Worm (Caenorhabditis elegans) whole organism, young adult: ENCODE results near the gene E02H4.5.
A peak's percentile ranks its signal among the peaks of the same experiment; 100 is the strongest.

Experiments
- B0019.2 ChIP-seq: fragments of 200-800 bp; sonication (Bioruptor generic); conservative IDR thresholded peaks from 2 replicates; pipeline ENCODE4 v1.3.6; 2022; ENCODE audit warnings: missing genetic modification reagents, missing genetic modification characterization, missing compliant biosample characterization
- B0035.1 ChIP-seq: sonication (generic microtip); optimal IDR thresholded peaks from 2 replicates; lab custom pipeline; 2016; ENCODE audit warnings: missing genetic modification characterization, mild to moderate bottlenecking, missing compliant biosample characterization, missing genotype, missing genetic modification reagents
- D2030.7 ChIP-seq: fragments of 200-800 bp; sonication (Bioruptor generic); IDR thresholded peaks from 2 replicates; pipeline ENCODE4 v1.3.6; 2022; ENCODE audit warnings: missing genetic modification reagents, missing genetic modification characterization, missing compliant biosample characterization
- F23B12.7 ChIP-seq: sonication (generic microtip); optimal IDR thresholded peaks from 2 replicates; lab custom pipeline; 2017; ENCODE audit warnings: missing genetic modification characterization, mild to moderate bottlenecking, missing compliant biosample characterization, antibody characterized with exemption, moderate library complexity; ENCODE audit not compliant: insufficient read depth
- F37B4.10 ChIP-seq: fragments of 200-800 bp; sonication (Bioruptor generic); IDR thresholded peaks from 2 replicates; pipeline ENCODE4 v1.3.6; 2022; ENCODE audit warnings: missing genetic modification characterization, missing compliant biosample characterization
- F39B2.1 ChIP-seq: fragments of 200-800 bp; sonication (Bioruptor generic); IDR thresholded peaks from 2 replicates; pipeline ENCODE4 v1.3.6; 2022; ENCODE audit warnings: missing genetic modification reagents, missing genetic modification characterization, missing compliant biosample characterization
- F52B5.7 ChIP-seq: sonication (generic microtip); optimal IDR thresholded peaks from 2 replicates; lab custom pipeline; 2016; ENCODE audit warnings: mild to moderate bottlenecking, missing genetic modification characterization, missing compliant biosample characterization
- F55B11.4 ChIP-seq: sonication (generic microtip); optimal IDR thresholded peaks from 2 replicates; lab custom pipeline; 2016; ENCODE audit warnings: missing compliant biosample characterization, missing genetic modification characterization, borderline replicate concordance; ENCODE audit not compliant: insufficient read depth
- T26A5.8 ChIP-seq: sonication (generic microtip); optimal IDR thresholded peaks from 2 replicates; lab custom pipeline; 2016; ENCODE audit warnings: missing genetic modification characterization, missing compliant biosample characterization
- Y53G8AR.9 ChIP-seq: fragments of 200-800 bp; sonication (Bioruptor generic); conservative IDR thresholded peaks from 2 replicates; pipeline ENCODE4 v1.3.6; 2022; ENCODE audit warnings: missing genetic modification reagents, missing genetic modification characterization, missing compliant biosample characterization
- Y56A3A.18 ChIP-seq: fragments of 200-800 bp; sonication (Bioruptor generic); IDR thresholded peaks from 2 replicates; pipeline ENCODE4 v1.3.6; 2022; ENCODE audit warnings: missing genetic modification reagents, missing genetic modification characterization, missing compliant biosample characterization
- Y67H2A.10 ChIP-seq: fragments of 200-800 bp; sonication (Bioruptor generic); conservative IDR thresholded peaks from 2 replicates; pipeline ENCODE4 v1.3.6; 2022; ENCODE audit warnings: missing genetic modification reagents, missing genetic modification characterization, missing compliant biosample characterization
- Y79H2A.3 ChIP-seq: fragments of 200-800 bp; sonication (Bioruptor generic); conservative IDR thresholded peaks from 2 replicates; pipeline ENCODE4 v1.3.6; 2022; ENCODE audit warnings: missing genetic modification reagents, missing genetic modification characterization, missing compliant biosample characterization
- akir-1 ChIP-seq: fragments of 200-800 bp; sonication (Bioruptor generic); optimal IDR thresholded peaks from 2 replicates; lab custom pipeline; 2018; ENCODE audit warnings: mild to moderate bottlenecking, missing genetic modification characterization, moderate library complexity, missing compliant biosample characterization
- ama-1 ChIP-seq, 3 experiments: fragments of 150-350 bp in 1 of 3; sonication (generic microtip) in 2 of 3; optimal IDR thresholded peaks; 2 replicates each; lab custom pipeline; 2014 to 2018; ENCODE audit warnings: missing biosample characterization in 2 of 3, missing genetic modification characterization in 2 of 3, missing genetic modification reagents in 2 of 3
- bed-2 ChIP-seq: fragments of 200-800 bp; sonication (Bioruptor generic); IDR thresholded peaks from 2 replicates; pipeline ENCODE4 v1.3.6; 2022; ENCODE audit warnings: missing genetic modification reagents, missing genetic modification characterization, missing compliant biosample characterization
- ccch-3 ChIP-seq: fragments of 200-800 bp; sonication (Bioruptor generic); optimal IDR thresholded peaks from 2 replicates; lab custom pipeline; 2018; ENCODE audit warnings: mild to moderate bottlenecking, missing genetic modification characterization, missing compliant biosample characterization
- cebp-2 ChIP-seq: fragments of 200-800 bp; sonication (Bioruptor generic); IDR thresholded peaks from 2 replicates; pipeline ENCODE4 v1.3.6; 2022; ENCODE audit warnings: missing genetic modification characterization, missing compliant biosample characterization
- ceh-27 ChIP-seq: fragments of 200-800 bp; sonication (Bioruptor generic); optimal IDR thresholded peaks from 2 replicates; lab custom pipeline; 2018; ENCODE audit warnings: mild to moderate bottlenecking, missing genetic modification characterization, moderate library complexity, missing compliant biosample characterization
- ceh-40 ChIP-seq: fragments of 200-800 bp; sonication (Bioruptor generic); IDR thresholded peaks from 2 replicates; pipeline ENCODE4 v1.3.6; 2022; ENCODE audit warnings: missing genetic modification characterization, missing compliant biosample characterization
- ceh-79 ChIP-seq: sonication (generic microtip); optimal IDR thresholded peaks from 2 replicates; lab custom pipeline; 2017; ENCODE audit warnings: mild to moderate bottlenecking, missing genetic modification characterization, missing compliant biosample characterization
- dpff-1 ChIP-seq: sonication (generic microtip); optimal IDR thresholded peaks from 2 replicates; lab custom pipeline; 2017; ENCODE audit warnings: mild to moderate bottlenecking, missing genetic modification characterization, missing compliant biosample characterization
- dpl-1 ChIP-seq: fragments of 150-350 bp; optimal IDR thresholded peaks from 2 replicates; lab custom pipeline; 2014; ENCODE audit warnings: missing biosample characterization, missing genetic modification reagents, missing genetic modification characterization
- egl-18 ChIP-seq: fragments of 200-800 bp; sonication (Bioruptor generic); IDR thresholded peaks from 2 replicates; pipeline ENCODE4 v1.3.6; 2022; ENCODE audit warnings: missing genetic modification reagents, missing genetic modification characterization, missing compliant biosample characterization
- egl-44 ChIP-seq: fragments of 200-800 bp; sonication (Bioruptor generic); IDR thresholded peaks from 2 replicates; pipeline ENCODE4 v1.3.6; 2022; ENCODE audit warnings: missing genetic modification reagents, missing genetic modification characterization, missing compliant biosample characterization
- fkh-3 ChIP-seq: sonication (generic microtip); optimal IDR thresholded peaks from 2 replicates; lab custom pipeline; 2016; ENCODE audit warnings: mild to moderate bottlenecking, missing genetic modification characterization, missing compliant biosample characterization
- him-1 ChIP-seq: sonication (generic microtip); optimal IDR thresholded peaks from 2 replicates; lab custom pipeline; 2016; ENCODE audit warnings: missing genotype, missing genetic modification reagents, missing genetic modification characterization, missing compliant biosample characterization
- hlh-12 ChIP-seq: sonication (generic microtip); optimal IDR thresholded peaks from 2 replicates; lab custom pipeline; 2016; ENCODE audit warnings: missing genetic modification characterization, missing compliant biosample characterization
- hlh-26 ChIP-seq: fragments of 200-800 bp; sonication (Bioruptor generic); conservative IDR thresholded peaks from 2 replicates; pipeline ENCODE4 v1.3.6; 2022; ENCODE audit warnings: missing genetic modification reagents, missing genetic modification characterization, missing compliant biosample characterization
- lag-1 ChIP-seq: fragments of 200-800 bp; sonication (Bioruptor generic); IDR thresholded peaks from 2 replicates; pipeline ENCODE4 v1.3.6; 2022; ENCODE audit warnings: missing genetic modification reagents, missing genetic modification characterization, missing compliant biosample characterization
- lin-26 ChIP-seq: fragments of 200-800 bp; sonication (Bioruptor generic); IDR thresholded peaks from 2 replicates; pipeline ENCODE4 v1.3.6; 2022; ENCODE audit warnings: missing genetic modification reagents, missing genetic modification characterization, missing compliant biosample characterization
- lir-1 ChIP-seq: fragments of 200-800 bp; sonication (Bioruptor generic); conservative IDR thresholded peaks from 2 replicates; pipeline ENCODE4 v1.3.6; 2022; ENCODE audit warnings: missing genetic modification reagents, missing genetic modification characterization, missing compliant biosample characterization
- lsl-1 ChIP-seq: fragments of 200-800 bp; sonication (Bioruptor generic); optimal IDR thresholded peaks from 2 replicates; lab custom pipeline; 2018; ENCODE audit warnings: mild to moderate bottlenecking, missing genetic modification characterization, moderate library complexity, missing compliant biosample characterization
- madf-8 ChIP-seq: fragments of 200-800 bp; sonication (Bioruptor generic); conservative IDR thresholded peaks from 2 replicates; pipeline ENCODE4 v1.3.6; 2022; ENCODE audit warnings: missing genetic modification reagents, missing genetic modification characterization, missing compliant biosample characterization
- mel-28 ChIP-seq: sonication (generic microtip); optimal IDR thresholded peaks from 2 replicates; lab custom pipeline; 2016; ENCODE audit warnings: borderline replicate concordance, mild to moderate bottlenecking, missing genetic modification characterization, missing compliant biosample characterization
- mes-4 ChIP-seq: sonication (generic microtip); optimal IDR thresholded peaks from 2 replicates; lab custom pipeline; 2016; ENCODE audit warnings: missing genotype, missing genetic modification characterization, missing compliant biosample characterization
- mxl-1 ChIP-seq: sonication (generic microtip); optimal IDR thresholded peaks from 2 replicates; lab custom pipeline; 2016; ENCODE audit warnings: missing genetic modification characterization, missing compliant biosample characterization
- nfyb-1 ChIP-seq: fragments of 200-800 bp; sonication (Bioruptor generic); IDR thresholded peaks from 2 replicates; pipeline ENCODE4 v1.3.6; 2022; ENCODE audit warnings: missing genetic modification reagents, missing genetic modification characterization, missing compliant biosample characterization
- nhr-120 ChIP-seq: fragments of 200-800 bp; sonication (Bioruptor generic); IDR thresholded peaks from 2 replicates; pipeline ENCODE4 v1.3.6; 2022; ENCODE audit warnings: missing genetic modification characterization, missing compliant biosample characterization
- pbrm-1 ChIP-seq: fragments of 200-800 bp; sonication (Bioruptor generic); IDR thresholded peaks from 2 replicates; pipeline ENCODE4 v1.3.6; 2022; ENCODE audit warnings: missing genetic modification reagents, missing genetic modification characterization, missing compliant biosample characterization
- rec-8 ChIP-seq, 2 experiments: sonication (generic microtip); optimal IDR thresholded peaks; 2 replicates each; lab custom pipeline; 2016; ENCODE audit warnings: mild to moderate bottlenecking in 2 of 2, missing genetic modification characterization in 2 of 2, missing genetic modification reagents in 2 of 2, missing genotype in 2 of 2, missing biosample characterization in 1 of 2, missing compliant biosample characterization in 1 of 2, moderate library complexity in 1 of 2
- rpc-1 ChIP-seq, 2 experiments: fragments of 150-350 bp in 1 of 2; sonication (generic microtip) in 1 of 2; optimal IDR thresholded peaks; 2 replicates each; lab custom pipeline; 2014 to 2018; ENCODE audit warnings: missing biosample characterization in 1 of 2, missing genetic modification characterization in 1 of 2, missing genetic modification reagents in 1 of 2, missing genotype in 1 of 2
- tbp1 ChIP-seq: fragments of 200-800 bp; sonication (Bioruptor generic); optimal IDR thresholded peaks from 2 replicates; lab custom pipeline; 2018; ENCODE audit warnings: mild to moderate bottlenecking, missing genetic modification characterization, missing compliant biosample characterization
- tbx-9 ChIP-seq: sonication (generic microtip); optimal IDR thresholded peaks from 2 replicates; lab custom pipeline; 2016; ENCODE audit warnings: borderline replicate concordance, missing genetic modification characterization, inconsistent platforms, missing compliant biosample characterization
- unc-130 ChIP-seq: sonication (generic microtip); optimal IDR thresholded peaks from 2 replicates; lab custom pipeline; 2016; ENCODE audit warnings: missing genetic modification reagents, missing genetic modification characterization, missing compliant biosample characterization
- xnd-1 ChIP-seq: sonication (generic microtip); optimal IDR thresholded peaks from 2 replicates; lab custom pipeline; 2016; ENCODE audit warnings: missing genotype, missing genetic modification reagents, missing genetic modification characterization, missing compliant biosample characterization
- ztf-18 ChIP-seq: sonication (generic microtip); optimal IDR thresholded peaks from 2 replicates; lab custom pipeline; 2016; ENCODE audit warnings: missing genotype, mild to moderate bottlenecking, missing genetic modification characterization, missing compliant biosample characterization
- ztf-26 ChIP-seq: sonication (generic microtip); optimal IDR thresholded peaks from 2 replicates; lab custom pipeline; 2017; ENCODE audit warnings: missing genetic modification characterization, missing compliant biosample characterization
- ztf-28 ChIP-seq: fragments of 200-800 bp; sonication (Bioruptor generic); IDR thresholded peaks from 2 replicates; pipeline ENCODE4 v1.3.6; 2022; ENCODE audit warnings: missing genetic modification reagents, missing genetic modification characterization, missing compliant biosample characterization

E02H4.5 gene

ce11 chrX:14297209-14297608 lies 42.3 kb upstream of the E02H4.5 start:
- TF ChIP-seq ztf-28 (GFP tag; lab: Robert Waterston, UW) (no peak), tbx-9 (tag; lab: Kevin White, UChicago) (no peak), fkh-3 (tag; lab: Kevin White, UChicago) (no peak), F23B12.7 (tag; lab: Kevin White, UChicago) (no peak), hlh-26 (GFP tag; lab: Robert Waterston, UW) (no peak), akir-1 (no peak), B0019.2 (GFP tag; lab: Robert Waterston, UW) (no peak), lag-1 (no peak), pbrm-1 (GFP tag; lab: Robert Waterston, UW) (0 out of 2 replicates have a peak, but pooled peaks have one; percentile 43), Y79H2A.3 (GFP tag; lab: Robert Waterston, UW) (no peak), bed-2 (no peak), unc-130 (GFP tag; lab: Kevin White, UChicago) (no peak), rec-8 (tag; optimal IDR thresholded peaks at IDR 0.05; lab: Kevin White, UChicago) (no peak), lin-26 (GFP tag; lab: Robert Waterston, UW) (no peak), ama-1 (optimal IDR thresholded peaks at IDR 0.05; lab: Kevin White, UChicago) (no peak), ama-1 (GFP tag; optimal IDR thresholded peaks at IDR 0.05; lab: Kevin White, UChicago) (no peak), dpl-1 (GFP tag; lab: Kevin White, UChicago) (no peak), Y53G8AR.9 (GFP tag; lab: Robert Waterston, UW) (no peak), mel-28 (tag; lab: Kevin White, UChicago) (no peak), ceh-27 (GFP tag; lab: Kevin White, UChicago) (peak; percentile 77), ceh-79 (tag; lab: Kevin White, UChicago) (no peak), cebp-2 (GFP tag; lab: Robert Waterston, UW) (0 out of 2 replicates have a peak, but pooled peaks have one; percentile 69), Y67H2A.10 (GFP tag; lab: Robert Waterston, UW) (no peak), nfyb-1 (GFP tag; lab: Robert Waterston, UW) (peak; percentile 82), F52B5.7 (tag; lab: Kevin White, UChicago) (no peak), ccch-3 (GFP tag; lab: Kevin White, UChicago) (no peak), D2030.7 (GFP tag; lab: Robert Waterston, UW) (no peak), T26A5.8 (tag; lab: Kevin White, UChicago) (no peak), lir-1 (GFP tag; lab: Robert Waterston, UW) (peak; percentile 20; the same call in 1 of the 2 replicates), hlh-12 (tag; lab: Kevin White, UChicago) (no peak), egl-18 (GFP tag; lab: Robert Waterston, UW) (no peak), Y56A3A.18 (GFP tag; lab: Robert Waterston, UW) (0 out of 2 replicates have a peak, but pooled peaks have one; percentile 17), mes-4 (tag; lab: Kevin White, UChicago) (no peak), rpc-1 (optimal IDR thresholded peaks at IDR 0.05; lab: Kevin White, UChicago) (no peak), rpc-1 (tag; optimal IDR thresholded peaks at IDR 0.05; lab: Kevin White, UChicago) (no peak), madf-8 (GFP tag; lab: Robert Waterston, UW) (no peak), F55B11.4 (tag; lab: Kevin White, UChicago) (no peak), mxl-1 (no peak), ceh-40 (GFP tag; lab: Robert Waterston, UW) (no peak), dpff-1 (no peak), B0035.1 (tag; lab: Kevin White, UChicago) (no peak), F37B4.10 (GFP tag; lab: Robert Waterston, UW) (no peak), ztf-18 (tag; lab: Kevin White, UChicago) (no peak), F39B2.1 (GFP tag; lab: Robert Waterston, UW) (no peak), him-1 (tag; lab: Kevin White, UChicago) (no peak), nhr-120 (GFP tag; lab: Robert Waterston, UW) (no peak), egl-44 (GFP tag; lab: Robert Waterston, UW) (no peak), ztf-26 (no peak), xnd-1 (no peak), tbp1 (GFP tag; lab: Kevin White, UChicago) (no peak), lsl-1 (GFP tag; lab: Kevin White, UChicago) (no peak)
